Fruit fly (Drosophila melanogaster): ENCODE data around the gene CG7778.
A peak's percentile ranks its signal among the peaks of the same experiment; 100 is the strongest.

CG7778 gene

DNA sequence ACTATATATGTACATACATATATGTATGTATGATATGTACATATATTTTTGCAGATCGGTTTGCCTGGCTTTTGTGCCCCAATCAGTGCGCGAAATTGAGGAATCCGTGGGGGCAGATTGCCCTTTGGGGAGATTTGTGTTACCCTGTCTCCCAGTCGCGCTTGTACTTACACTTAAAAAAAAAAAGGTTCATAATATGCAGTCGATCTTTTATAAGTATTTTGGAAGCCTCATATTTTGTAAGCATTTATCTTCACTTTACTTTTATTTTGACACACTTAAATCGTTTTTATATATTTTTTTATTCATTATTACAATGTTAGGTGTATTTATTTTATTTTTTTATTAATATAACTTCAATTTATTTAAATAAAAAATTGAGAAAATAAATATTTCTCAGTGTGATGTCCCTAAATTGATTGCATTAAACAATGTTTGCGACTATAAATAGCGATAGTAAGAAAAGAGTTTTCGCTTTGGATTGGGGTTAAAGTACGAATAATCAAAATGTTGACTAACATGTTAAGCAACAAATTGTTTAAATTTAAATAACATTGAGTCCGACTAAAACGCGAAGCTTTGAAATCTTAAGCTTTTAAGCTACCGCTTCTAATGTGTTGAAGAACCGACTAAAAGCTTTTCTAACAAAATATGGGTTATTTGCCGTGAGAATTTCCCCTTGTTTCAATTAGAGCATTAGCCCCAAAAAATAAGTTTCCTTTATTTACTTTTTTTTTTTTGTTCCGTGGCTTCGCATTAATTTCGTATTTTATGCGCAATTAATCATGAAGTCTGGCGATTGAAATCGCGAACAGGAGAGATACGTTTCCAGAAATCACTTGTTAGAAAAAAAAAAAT lies 19.8 kb upstream of the CG7778 start (continued):
- peak; percentile 61 for TF ChIP-seq gem (tag; optimal IDR thresholded peaks at IDR 0.05)
- TF ChIP-seq CoRest (tag; optimal IDR thresholded peaks at IDR 0.05), result peak; percentile 28
- no peak for TF ChIP-seq lola (GFP tag; optimal IDR thresholded peaks at IDR 0.05)
- no peak for TF ChIP-seq her (GFP tag; optimal IDR thresholded peaks at IDR 0.05)
- no peak for TF ChIP-seq CG32767 (GFP tag; IDR thresholded peaks at IDR 0.05)
- no peak for TF ChIP-seq HLH54F (GFP tag; optimal IDR thresholded peaks at IDR 0.05)
- TF ChIP-seq wdn (GFP tag; IDR thresholded peaks at IDR 0.05), result no peak
- TF ChIP-seq sob (GFP tag; IDR thresholded peaks at IDR 0.05), result no peak
- no peak for TF ChIP-seq CG12236 (GFP tag; optimal IDR thresholded peaks at IDR 0.05)
- no peak for TF ChIP-seq CG17328 (GFP tag; IDR thresholded peaks at IDR 0.05)
- no peak for TF ChIP-seq bcd (GFP tag; optimal IDR thresholded peaks at IDR 0.05)
- TF ChIP-seq Med (GFP tag), result peak; percentile 48
- no peak for TF ChIP-seq Oli (tag; optimal IDR thresholded peaks at IDR 0.05)
- TF ChIP-seq cwo (GFP tag; optimal IDR thresholded peaks at IDR 0.05), result peak; percentile 32
- TF ChIP-seq Sox102F (GFP tag; optimal IDR thresholded peaks at IDR 0.05), result peak; percentile 33
- TF ChIP-seq row (GFP tag; IDR thresholded peaks at IDR 0.05), result peak; percentile 40
- TF ChIP-seq Dip3 (GFP tag; optimal IDR thresholded peaks at IDR 0.05), result no peak
- TF ChIP-seq CG1792 (GFP tag; optimal IDR thresholded peaks at IDR 0.05), result no peak
- TF ChIP-seq Mrtf (GFP tag; IDR thresholded peaks at IDR 0.05), result no peak
- 0 out of 2 replicates have a peak, but pooled peaks have one; percentile 18 for TF ChIP-seq Ptx1 (GFP tag; IDR thresholded peaks at IDR 0.05)
- TF ChIP-seq ro (GFP tag; IDR thresholded peaks at IDR 0.05), result no peak
- TF ChIP-seq CG2712 (tag; optimal IDR thresholded peaks at IDR 0.05), result peak; percentile 40
- TF ChIP-seq Poxn (GFP tag; IDR thresholded peaks at IDR 0.05), result no peak
- peak; percentile 32 for TF ChIP-seq CG7556 (GFP tag; optimal IDR thresholded peaks at IDR 0.05)
- TF ChIP-seq pita (GFP tag; optimal IDR thresholded peaks at IDR 0.05), result peak; percentile 1
- no peak for TF ChIP-seq HLH4C (GFP tag; IDR thresholded peaks at IDR 0.05; ENCODE audit: partially characterized antibody)
- TF ChIP-seq dmrt99B (tag; optimal IDR thresholded peaks at IDR 0.05), result peak; percentile 50
- no peak for TF ChIP-seq Optix (GFP tag; IDR thresholded peaks at IDR 0.05)
- TF ChIP-seq sens (GFP tag), result peak; percentile 18
- no peak for TF ChIP-seq gcm2 (GFP tag; optimal IDR thresholded peaks at IDR 0.05)
- no peak for TF ChIP-seq D (optimal IDR thresholded peaks at IDR 0.05)
- no peak for TF ChIP-seq D (GFP tag; optimal IDR thresholded peaks at IDR 0.05)
- TF ChIP-seq bigmax (GFP tag; optimal IDR thresholded peaks at IDR 0.05), result no peak
- no peak for TF ChIP-seq CG2116 (GFP tag; optimal IDR thresholded peaks at IDR 0.05)
- no peak for TF ChIP-seq NC2α (GFP tag; optimal IDR thresholded peaks at IDR 0.05)
- TF ChIP-seq Hr51 (GFP tag; optimal IDR thresholded peaks at IDR 0.05), result peak in 1 of 2 experiments; percentile 63
- no peak for TF ChIP-seq B-H2 (GFP tag; optimal IDR thresholded peaks at IDR 0.05)
- peak; percentile 19 for TF ChIP-seq CG8924 (tag; optimal IDR thresholded peaks at IDR 0.05)
- TF ChIP-seq chinmo (GFP tag; IDR thresholded peaks at IDR 0.05; ENCODE audit: partially characterized antibody), result 0 out of 4 replicates have a peak, but pooled peaks have one; percentile 55
- no peak for TF ChIP-seq slbo (GFP tag; IDR thresholded peaks at IDR 0.05)
- TF ChIP-seq fu2 (GFP tag; optimal IDR thresholded peaks at IDR 0.05), result no peak
- no peak for TF ChIP-seq disco-r (GFP tag; optimal IDR thresholded peaks at IDR 0.05)
- peak; percentile 53 for TF ChIP-seq CG15269 (tag; optimal IDR thresholded peaks at IDR 0.05)
- no peak for TF ChIP-seq CG6813 (GFP tag; optimal IDR thresholded peaks at IDR 0.05)
- no peak for TF ChIP-seq rib (GFP tag; IDR thresholded peaks at IDR 0.05)
- TF ChIP-seq CG15011 (GFP tag; optimal IDR thresholded peaks at IDR 0.05), result no peak
- peak; percentile 15 for TF ChIP-seq CG2120 (GFP tag; optimal IDR thresholded peaks at IDR 0.05)
- no peak for TF ChIP-seq danr (GFP tag; IDR thresholded peaks at IDR 0.05)
- no peak for TF ChIP-seq Bdp1 (GFP tag; optimal IDR thresholded peaks at IDR 0.05)
- TF ChIP-seq grau (tag; optimal IDR thresholded peaks at IDR 0.05), result peak; percentile 30

Data from whole organism, embryonic.